Fruit fly (Drosophila melanogaster) whole organism, embryonic: ENCODE results near the gene CG6839.

ENCODE experiments used
- Antp ChIP-seq: fragments of 200-800 bp; sonication (Bioruptor generic); optimal IDR thresholded peaks from 3 replicates; lab custom pipeline; 2016; ENCODE audit warnings: missing biosample characterization, missing genetic modification characterization
- Atf-2 ChIP-seq: fragments of 200-800 bp; sonication (Bioruptor generic); optimal IDR thresholded peaks from 2 replicates; lab custom pipeline; 2016; ENCODE audit warnings: missing biosample characterization, missing genetic modification characterization
- BEAF-32 ChIP-seq: fragments of 200-800 bp; sonication (Bioruptor generic); optimal IDR thresholded peaks from 3 replicates; lab custom pipeline; 2017; ENCODE audit warnings: missing biosample characterization, missing genetic modification characterization, mild to moderate bottlenecking, moderate library complexity, missing genetic modification reagents
- Blimp-1 ChIP-seq: fragments of 200-800 bp; sonication (Bioruptor generic); optimal IDR thresholded peaks from 3 replicates; lab custom pipeline; 2018; ENCODE audit warnings: missing biosample characterization, missing genetic modification characterization, mild to moderate bottlenecking, moderate library complexity, missing genetic modification reagents
- BtbVII ChIP-seq: fragments of 200-800 bp; sonication (Bioruptor generic); optimal IDR thresholded peaks from 3 replicates; lab custom pipeline; 2017; ENCODE audit warnings: missing biosample characterization, mild to moderate bottlenecking, missing genetic modification characterization
- CG10274 ChIP-seq: fragments of 200-800 bp; sonication (Bioruptor generic); optimal IDR thresholded peaks from 3 replicates; lab custom pipeline; 2017; ENCODE audit warnings: missing biosample characterization, mild to moderate bottlenecking, missing genetic modification characterization
- CG12155 ChIP-seq: fragments of 200-800 bp; sonication (Bioruptor generic); optimal IDR thresholded peaks from 3 replicates; lab custom pipeline; 2016; ENCODE audit warnings: missing biosample characterization, missing genetic modification characterization
- CG13424 ChIP-seq: fragments of 200-800 bp; sonication (Bioruptor generic); optimal IDR thresholded peaks from 2 replicates; lab custom pipeline; 2019; ENCODE audit warnings: missing biosample characterization, mild to moderate bottlenecking, missing genetic modification characterization, moderate library complexity
- CG13894 ChIP-seq: fragments of 200-800 bp; sonication (Bioruptor generic); optimal IDR thresholded peaks from 3 replicates; lab custom pipeline; 2018; ENCODE audit warnings: missing biosample characterization, mild to moderate bottlenecking, missing genetic modification characterization, moderate library complexity
- CG14710 ChIP-seq: fragments of 200-800 bp; sonication (Bioruptor generic); optimal IDR thresholded peaks from 3 replicates; lab custom pipeline; 2019; ENCODE audit warnings: missing biosample characterization, mild to moderate bottlenecking, missing genetic modification characterization, moderate library complexity
- CG14965 ChIP-seq: fragments of 200-800 bp; sonication (Bioruptor generic); optimal IDR thresholded peaks from 2 replicates; lab custom pipeline; 2016; ENCODE audit warnings: missing biosample characterization, missing genetic modification characterization, borderline replicate concordance
- CG30431 ChIP-seq: fragments of 200-800 bp; sonication (Bioruptor generic); optimal IDR thresholded peaks from 2 replicates; lab custom pipeline; 2017; ENCODE audit warnings: missing biosample characterization, missing genetic modification characterization
- CG32767 ChIP-seq: fragments of 200-800 bp; sonication (Bioruptor generic); IDR thresholded peaks from 2 replicates; pipeline ENCODE4 v1.3.6; 2022; ENCODE audit warnings: missing biosample characterization, missing genetic modification characterization
- CG3407 ChIP-seq: fragments of 200-800 bp; sonication (Bioruptor generic); optimal IDR thresholded peaks from 2 replicates; lab custom pipeline; 2018; ENCODE audit warnings: missing biosample characterization, mild to moderate bottlenecking, missing genetic modification characterization
- CG34376 ChIP-seq: fragments of 200-800 bp; sonication (Bioruptor generic); optimal IDR thresholded peaks from 2 replicates; lab custom pipeline; 2018; ENCODE audit warnings: missing biosample characterization, mild to moderate bottlenecking, missing genetic modification characterization
- CG4328 ChIP-seq: fragments of 200-800 bp; sonication (Bioruptor generic); optimal IDR thresholded peaks from 3 replicates; lab custom pipeline; 2017; ENCODE audit warnings: missing biosample characterization, missing genetic modification reagents, missing genetic modification characterization
- CG8944 ChIP-seq: fragments of 200-800 bp; sonication (Bioruptor generic); optimal IDR thresholded peaks from 3 replicates; lab custom pipeline; 2016; ENCODE audit warnings: missing biosample characterization, missing genetic modification characterization
- Dbx ChIP-seq: fragments of 200-800 bp; sonication (Bioruptor generic); IDR thresholded peaks from 3 replicates; pipeline ENCODE4 v1.3.6; 2022; ENCODE audit warnings: missing biosample characterization, missing genetic modification characterization
- Gug ChIP-seq: fragments of 200-800 bp; sonication (Bioruptor generic); IDR thresholded peaks from 4 replicates; pipeline ENCODE4 v1.3.6; 2022; ENCODE audit warnings: missing biosample characterization, missing genetic modification characterization
- H2.0 ChIP-seq: fragments of 200-800 bp; sonication (Bioruptor generic); IDR thresholded peaks from 2 replicates; pipeline ENCODE4 v1.3.6; 2022; ENCODE audit warnings: missing biosample characterization, missing genetic modification characterization
- HHEX ChIP-seq: fragments of 200-800 bp; sonication (Bioruptor generic); optimal IDR thresholded peaks from 3 replicates; lab custom pipeline; 2017; ENCODE audit warnings: missing biosample characterization, mild to moderate bottlenecking, missing genetic modification characterization, missing genetic modification reagents
- HLH4C ChIP-seq: fragments of 200-800 bp; sonication (Bioruptor generic); IDR thresholded peaks from 3 replicates; pipeline ENCODE4 v1.3.6; 2022; ENCODE audit warnings: missing biosample characterization, missing genetic modification characterization; ENCODE audit not compliant: partially characterized antibody
- Hey ChIP-seq: fragments of 200-800 bp; sonication (Bioruptor generic); optimal IDR thresholded peaks from 3 replicates; lab custom pipeline; 2018; ENCODE audit warnings: missing biosample characterization, mild to moderate bottlenecking, missing genetic modification characterization
- Hr78 ChIP-seq, 2 experiments: fragments of 200-800 bp in 1 of 2; fragments of >200 bp in 1 of 2; sonication (Bioruptor generic) in 1 of 2; optimal IDR thresholded peaks; 2 replicates each; lab custom pipeline; 2017 to 2019; ENCODE audit warnings: missing biosample characterization in 2 of 2, missing genetic modification characterization in 2 of 2, mild to moderate bottlenecking in 1 of 2, moderate library complexity in 1 of 2
- Mrtf ChIP-seq: fragments of 200-800 bp; sonication (Bioruptor generic); IDR thresholded peaks from 3 replicates; pipeline ENCODE4 v1.3.6; 2022; ENCODE audit warnings: missing biosample characterization, missing genetic modification characterization
- NC2α ChIP-seq: fragments of 200-800 bp; sonication (Bioruptor generic); optimal IDR thresholded peaks from 2 replicates; lab custom pipeline; 2016; ENCODE audit warnings: missing biosample characterization, missing genetic modification characterization
- Nf-YC ChIP-seq: fragments of 200-800 bp; optimal IDR thresholded peaks from 3 replicates; lab custom pipeline; 2019; ENCODE audit warnings: missing biosample characterization, mild to moderate bottlenecking, missing genetic modification characterization, moderate library complexity
- Poxn ChIP-seq: fragments of 200-800 bp; sonication (Bioruptor generic); IDR thresholded peaks from 2 replicates; pipeline ENCODE4 v1.3.6; 2022; ENCODE audit warnings: missing biosample characterization, missing genetic modification characterization
- Side ChIP-seq: fragments of 200-800 bp; sonication (Bioruptor generic); optimal IDR thresholded peaks from 2 replicates; lab custom pipeline; 2016; ENCODE audit warnings: missing biosample characterization, missing genetic modification characterization
- Sry-δ ChIP-seq: fragments of 200-800 bp; sonication (Bioruptor generic); optimal IDR thresholded peaks from 2 replicates; lab custom pipeline; 2016; ENCODE audit warnings: missing biosample characterization, missing genetic modification characterization
- TFAM ChIP-seq: fragments of 200-800 bp; sonication (Bioruptor generic); optimal IDR thresholded peaks from 2 replicates; lab custom pipeline; 2017; ENCODE audit warnings: missing biosample characterization, missing genetic modification characterization, inconsistent platforms
- Taf1 ChIP-seq: fragments of 200-800 bp; sonication (Bioruptor generic); IDR thresholded peaks from 2 replicates; pipeline ENCODE4 v1.3.6; 2022; ENCODE audit warnings: missing biosample characterization, missing genetic modification characterization
- Tbp ChIP-seq: fragments of >200 bp; optimal IDR thresholded peaks from 2 replicates; lab custom pipeline; 2018; ENCODE audit warnings: missing biosample characterization, missing genetic modification characterization
- ab ChIP-seq: fragments of 200-800 bp; sonication (Bioruptor generic); optimal IDR thresholded peaks from 2 replicates; lab custom pipeline; 2016; ENCODE audit warnings: missing biosample characterization, missing genetic modification characterization
- chif ChIP-seq, 2 experiments: fragments of 200-800 bp; sonication (Bioruptor generic); optimal IDR thresholded peaks; 3 replicates each; lab custom pipeline; 2016; ENCODE audit warnings: missing biosample characterization in 2 of 2, missing genetic modification characterization in 2 of 2
- dmrt11E ChIP-seq: fragments of 200-800 bp; sonication (Bioruptor generic); optimal IDR thresholded peaks from 3 replicates; lab custom pipeline; 2018; ENCODE audit warnings: missing biosample characterization, mild to moderate bottlenecking, missing genetic modification characterization, moderate library complexity
- gsb ChIP-seq: fragments of 200-800 bp; sonication (Bioruptor generic); IDR thresholded peaks from 2 replicates; pipeline ENCODE4 v1.3.6; 2022; ENCODE audit warnings: missing biosample characterization, missing genetic modification characterization
- insv ChIP-seq, 2 experiments: fragments of 200-800 bp; sonication (Bioruptor generic); optimal IDR thresholded peaks; 3 replicates each; lab custom pipeline; 2016 to 2018; ENCODE audit warnings: missing biosample characterization in 2 of 2, missing genetic modification characterization in 2 of 2
- jumu ChIP-seq: fragments of 200-800 bp; sonication (Bioruptor generic); optimal IDR thresholded peaks from 3 replicates; lab custom pipeline; 2016; ENCODE audit warnings: missing biosample characterization, missing genetic modification characterization
- kni ChIP-seq: fragments of 200-800 bp; sonication (Bioruptor generic); optimal IDR thresholded peaks from 3 replicates; lab custom pipeline; 2017; ENCODE audit warnings: mild to moderate bottlenecking, missing biosample characterization, missing genetic modification reagents, missing genetic modification characterization
- mam ChIP-seq: fragments of 200-800 bp; sonication (Bioruptor generic); optimal IDR thresholded peaks from 3 replicates; lab custom pipeline; 2016; ENCODE audit warnings: missing biosample characterization, missing genetic modification characterization
- nom ChIP-seq: fragments of 200-800 bp; sonication (Bioruptor generic); optimal IDR thresholded peaks from 2 replicates; lab custom pipeline; 2017; ENCODE audit warnings: missing biosample characterization, missing genetic modification characterization, mild to moderate bottlenecking, moderate library complexity, missing genetic modification reagents
- prd ChIP-seq, 3 experiments: fragments of >200 bp in 2 of 3; fragments of 200-800 bp in 1 of 3; sonication (Bioruptor generic) in 1 of 3; optimal IDR thresholded peaks in 2 of 3; IDR thresholded peaks in 1 of 3; 2 replicates in 2 of 3; 3 replicates in 1 of 3; pipeline versions ENCODE4 v1.3.6 to Lab custom; 2017 to 2022; ENCODE audit warnings: missing biosample characterization in 1 of 3, missing genetic modification characterization in 1 of 3
- sisA ChIP-seq: fragments of 200-800 bp; sonication (Bioruptor generic); IDR thresholded peaks from 2 replicates; pipeline ENCODE4 v1.3.6; 2022; ENCODE audit warnings: missing biosample characterization, missing genetic modification characterization
- ssp ChIP-seq: fragments of 200-800 bp; sonication (Bioruptor generic); IDR thresholded peaks from 2 replicates; pipeline ENCODE4 v1.3.6; 2022; ENCODE audit warnings: missing biosample characterization, missing genetic modification characterization
- tio ChIP-seq: fragments of 200-800 bp; sonication (Bioruptor generic); optimal IDR thresholded peaks from 2 replicates; lab custom pipeline; 2017; ENCODE audit warnings: missing biosample characterization, missing genetic modification characterization, inconsistent platforms
- unc-4 ChIP-seq: fragments of 200-800 bp; sonication (Bioruptor generic); IDR thresholded peaks from 2 replicates; pipeline ENCODE4 v1.3.6; 2022; ENCODE audit warnings: missing biosample characterization, missing genetic modification characterization; ENCODE audit not compliant: partially characterized antibody
- vnd ChIP-seq: fragments of 200-800 bp; sonication (Bioruptor generic); IDR thresholded peaks from 3 replicates; pipeline ENCODE4 v1.3.6; 2022; ENCODE audit warnings: missing biosample characterization, missing genetic modification characterization; ENCODE audit not compliant: partially characterized antibody
- wek ChIP-seq: fragments of 200-800 bp; sonication (Bioruptor generic); optimal IDR thresholded peaks from 3 replicates; lab custom pipeline; 2018; ENCODE audit warnings: missing biosample characterization, mild to moderate bottlenecking, missing genetic modification characterization, moderate library complexity
- yki ChIP-seq: fragments of >200 bp; optimal IDR thresholded peaks from 3 replicates; lab custom pipeline; 2018
- zfh2 ChIP-seq: fragments of 200-800 bp; sonication (Bioruptor generic); optimal IDR thresholded peaks from 2 replicates; lab custom pipeline; 2016; ENCODE audit warnings: missing biosample characterization, missing genetic modification characterization

CG6839 gene

dm6 chr3L:18870027-18870426 is 47.4 kb upstream of the CG6839 start, which contains the start of gene Blos3 (continued):
- TF ChIP-seq Hey (tag; lab: Kevin White, UChicago) (no peak), Hr78 (GFP tag; optimal IDR thresholded peaks at IDR 0.05; lab: Kevin White, UChicago) (no peak), dmrt11E (tag; lab: Kevin White, UChicago) (peak; percentile 5), vnd (no peak), HLH4C (GFP tag; lab: Robert Waterston, UW) (no peak), ab (GFP tag; lab: Kevin White, UChicago) (no peak), gsb (no peak), chif (GFP tag; optimal IDR thresholded peaks at IDR 0.05; lab: Kevin White, UChicago) (peak; percentile 7 to 13), nom (GFP tag; lab: Kevin White, UChicago) (no peak), Mrtf (no peak), CG30431 (GFP tag; lab: Kevin White, UChicago) (no peak), Taf1 (GFP tag; lab: Robert Waterston, UW) (no peak), BEAF-32 (GFP tag; lab: Kevin White, UChicago) (no peak), Antp (peak; percentile 54), yki (lab: Kevin White, UChicago) (no peak), prd (optimal IDR thresholded peaks at IDR 0.05; lab: Kevin White, UChicago) (no peak), prd (GFP tag; IDR thresholded peaks at IDR 0.05; lab: Robert Waterston, UW) (peak; percentile 54), CG13894 (tag; lab: Kevin White, UChicago) (no peak), NC2α (GFP tag; lab: Kevin White, UChicago) (peak; percentile 6), Poxn (GFP tag; lab: Robert Waterston, UW) (no peak), Dbx (GFP tag; lab: Robert Waterston, UW) (no peak), Sry-δ (peak; percentile 29), CG8944 (GFP tag; lab: Kevin White, UChicago) (peak; percentile 29), Blimp-1 (no peak), ssp (GFP tag; lab: Robert Waterston, UW) (no peak), mam (GFP tag; lab: Kevin White, UChicago) (peak; percentile 65), CG4328 (GFP tag; lab: Kevin White, UChicago) (peak; percentile 17), CG13424 (peak; percentile 46), BtbVII (GFP tag; lab: Kevin White, UChicago) (no peak), unc-4 (no peak), Gug (peak; percentile 38; the same call in 2 of the 4 replicates), CG12155 (GFP tag; lab: Kevin White, UChicago) (peak; percentile 24), HHEX (peak; percentile 37), CG3407 (GFP tag; lab: Kevin White, UChicago) (no peak), H2.0 (GFP tag; lab: Robert Waterston, UW) (no peak), CG34376 (GFP tag; lab: Kevin White, UChicago) (peak; percentile 0), Side (GFP tag; lab: Kevin White, UChicago) (peak; percentile 65), kni (GFP tag; lab: Kevin White, UChicago) (no peak), Nf-YC (tag; lab: Kevin White, UChicago) (no peak), TFAM (GFP tag; lab: Kevin White, UChicago) (no peak), tio (GFP tag; lab: Kevin White, UChicago) (peak; percentile 19), insv (GFP tag; optimal IDR thresholded peaks at IDR 0.05; lab: Kevin White, UChicago) (no peak), wek (GFP tag; lab: Kevin White, UChicago) (peak; percentile 73), CG14965 (GFP tag; lab: Kevin White, UChicago) (no peak), CG10274 (GFP tag; lab: Kevin White, UChicago) (no peak), CG32767 (GFP tag; lab: Robert Waterston, UW) (no peak), jumu (GFP tag; lab: Kevin White, UChicago) (peak; percentile 53), zfh2 (GFP tag; lab: Kevin White, UChicago) (peak; percentile 65), sisA (peak; percentile 14; the same call in 1 of the 2 replicates), CG14710 (tag; lab: Kevin White, UChicago) (peak; percentile 34), Tbp (GFP tag; lab: Kevin White, UChicago) (no peak), Atf-2 (GFP tag; lab: Kevin White, UChicago) (peak; percentile 51)
